Fruit fly (Drosophila melanogaster): Measurements from ENCODE around the gene CG31715.
A peak's percentile ranks its signal among the peaks of the same experiment; 100 is the strongest.

CG31715 gene

dm6 chr2L:10310614-10311382 lies 30.6 kb upstream of the CG31715 start, which contains the start of gene Cdk5alpha:
TSS of gene Cdk5alpha (minus strand) at chr2L:10310956.
- TF ChIP-seq Hnf4 (GFP tag; optimal IDR thresholded peaks at IDR 0.05) = peak; percentile 33
- TF ChIP-seq Hr83 (GFP tag; optimal IDR thresholded peaks at IDR 0.05; ENCODE audit: poor library complexity, severe bottlenecking) = peak; percentile 6
- TF ChIP-seq Vsx2 (GFP tag; optimal IDR thresholded peaks at IDR 0.05; ENCODE audit: partially characterized antibody) = no peak
- TF ChIP-seq Sp1 (GFP tag; optimal IDR thresholded peaks at IDR 0.05) = no peak
- TF ChIP-seq brk (GFP tag; optimal IDR thresholded peaks at IDR 0.05) = no peak
- peak; percentile 59 for TF ChIP-seq tai (GFP tag; optimal IDR thresholded peaks at IDR 0.05)

- TF ChIP-seq Myc (optimal IDR thresholded peaks at IDR 0.05) (peak; percentile 10), tai (GFP tag; optimal IDR thresholded peaks at IDR 0.05) (peak; percentile 1), sage (GFP tag; optimal IDR thresholded peaks at IDR 0.05) (peak; percentile 47), CG32264 (GFP tag; optimal IDR thresholded peaks at IDR 0.05) (no peak), Hr78 (GFP tag; optimal IDR thresholded peaks at IDR 0.05) (no peak), Rel (GFP tag; optimal IDR thresholded peaks at IDR 0.05) (no peak), Rel (tag; optimal IDR thresholded peaks at IDR 0.05) (no peak), CG9705 (GFP tag; optimal IDR thresholded peaks at IDR 0.05) (no peak), N (GFP tag; optimal IDR thresholded peaks at IDR 0.05) (no peak), dsf (GFP tag; optimal IDR thresholded peaks at IDR 0.05; ENCODE audit: borderline replicate concordance) (no peak)
Observed at dm6 chr2L:10311822-10312221, 29.6 kb upstream of the CG31715 start.

- TF ChIP-seq Vsx2 (GFP tag; optimal IDR thresholded peaks at IDR 0.05; ENCODE audit: partially characterized antibody) = no peak
- peak; percentile 8 for TF ChIP-seq HLH106 (tag; optimal IDR thresholded peaks at IDR 0.05)
- TF ChIP-seq dl (GFP tag; optimal IDR thresholded peaks at IDR 0.05; ENCODE audit: insufficient read depth in 1 of 2, partially characterized antibody in 2 of 2) = no peak
- peak; percentile 69 for TF ChIP-seq woc (GFP tag; optimal IDR thresholded peaks at IDR 0.05)
- TF ChIP-seq Hr83 (GFP tag; optimal IDR thresholded peaks at IDR 0.05; ENCODE audit: poor library complexity, severe bottlenecking) = no peak
Observed at dm6 chr2L:10314327-10315210, 26.8 kb upstream of the CG31715 start, which contains the start of the genes Usp14 and CG4972. TSS of gene Usp14 (minus strand) at chr2L:10314396. TSS of gene CG4972 (plus strand) at chr2L:10314792.

dm6 chr2L:10315888-10316287 lies 25.5 kb upstream of the CG31715 start:
- TF ChIP-seq ey (GFP tag; optimal IDR thresholded peaks at IDR 0.05) (no peak), Hr78 (GFP tag; optimal IDR thresholded peaks at IDR 0.05) (no peak), CrebA (GFP tag; optimal IDR thresholded peaks at IDR 0.05; ENCODE audit: borderline replicate concordance) (no peak), Abd-B (GFP tag; optimal IDR thresholded peaks at IDR 0.05) (no peak), br (GFP tag; optimal IDR thresholded peaks at IDR 0.05) (no peak), fru (GFP tag; optimal IDR thresholded peaks at IDR 0.05) (no peak), HLH106 (tag; optimal IDR thresholded peaks at IDR 0.05) (no peak), GATAd (GFP tag; optimal IDR thresholded peaks at IDR 0.05) (no peak), Rel (GFP tag; optimal IDR thresholded peaks at IDR 0.05) (no peak), Rel (tag; optimal IDR thresholded peaks at IDR 0.05) (no peak), psq (GFP tag; optimal IDR thresholded peaks at IDR 0.05) (no peak), h (GFP tag; optimal IDR thresholded peaks at IDR 0.05) (no peak), dmrt93B (GFP tag; optimal IDR thresholded peaks at IDR 0.05) (no peak), tai (GFP tag; optimal IDR thresholded peaks at IDR 0.05) (no peak), woc (GFP tag; optimal IDR thresholded peaks at IDR 0.05) (no peak), Sp1 (GFP tag; optimal IDR thresholded peaks at IDR 0.05) (no peak)

dm6 chr2L:10320174-10320775 lies 21.1 kb upstream of the CG31715 start:
- TF ChIP-seq CG32264 (GFP tag; optimal IDR thresholded peaks at IDR 0.05) (no peak), jim (GFP tag; optimal IDR thresholded peaks at IDR 0.05) (no peak), lola (GFP tag; optimal IDR thresholded peaks at IDR 0.05) (no peak), CrebA (GFP tag; optimal IDR thresholded peaks at IDR 0.05; ENCODE audit: borderline replicate concordance) (no peak), usp (GFP tag; optimal IDR thresholded peaks at IDR 0.05) (no peak), CG9705 (GFP tag; optimal IDR thresholded peaks at IDR 0.05) (no peak), Myc (optimal IDR thresholded peaks at IDR 0.05) (no peak), psq (GFP tag; optimal IDR thresholded peaks at IDR 0.05) (no peak)

Measured in whole organism, wandering third instar larva.